Fruit fly (Drosophila melanogaster): ENCODE results near the gene CanB.
A peak's percentile ranks its signal among the peaks of the same experiment; 100 is the strongest.

The CanB gene

dm6 chrX:5300623-5301283 lies 31.5 kb upstream of the CanB start:
- TF ChIP-seq Hr78 (GFP tag; optimal IDR thresholded peaks at IDR 0.05) (no peak), usp (GFP tag; optimal IDR thresholded peaks at IDR 0.05) (no peak), Dfd (GFP tag; optimal IDR thresholded peaks at IDR 0.05) (peak; percentile 30), dsf (GFP tag; optimal IDR thresholded peaks at IDR 0.05; ENCODE audit: borderline replicate concordance) (no peak), HLH106 (tag; optimal IDR thresholded peaks at IDR 0.05) (peak; percentile 41), CG9705 (GFP tag; optimal IDR thresholded peaks at IDR 0.05) (no peak), Jra (GFP tag; optimal IDR thresholded peaks at IDR 0.05) (no peak), Rel (GFP tag; optimal IDR thresholded peaks at IDR 0.05) (no peak), Rel (tag; optimal IDR thresholded peaks at IDR 0.05) (no peak), lola (GFP tag; optimal IDR thresholded peaks at IDR 0.05) (no peak), OdsH (GFP tag; optimal IDR thresholded peaks at IDR 0.05) (peak; percentile 14), CG32264 (GFP tag; optimal IDR thresholded peaks at IDR 0.05) (no peak), dmrt93B (GFP tag; optimal IDR thresholded peaks at IDR 0.05) (peak; percentile 12), woc (GFP tag; optimal IDR thresholded peaks at IDR 0.05) (peak; percentile 45), sage (GFP tag; optimal IDR thresholded peaks at IDR 0.05) (no peak), Myc (optimal IDR thresholded peaks at IDR 0.05) (no peak), CrebA (GFP tag; optimal IDR thresholded peaks at IDR 0.05; ENCODE audit: borderline replicate concordance) (no peak), GATAd (GFP tag; optimal IDR thresholded peaks at IDR 0.05) (no peak), Dif (GFP tag; optimal IDR thresholded peaks at IDR 0.05; ENCODE audit: partially characterized antibody) (no peak), Hr83 (GFP tag; optimal IDR thresholded peaks at IDR 0.05; ENCODE audit: poor library complexity, severe bottlenecking) (no peak), sv (GFP tag; optimal IDR thresholded peaks at IDR 0.05) (no peak), tai (GFP tag; optimal IDR thresholded peaks at IDR 0.05) (no peak), Vsx2 (GFP tag; optimal IDR thresholded peaks at IDR 0.05; ENCODE audit: partially characterized antibody) (no peak), ey (GFP tag; optimal IDR thresholded peaks at IDR 0.05) (no peak), Hnf4 (GFP tag; optimal IDR thresholded peaks at IDR 0.05) (no peak), psq (GFP tag; optimal IDR thresholded peaks at IDR 0.05) (no peak), Abd-B (GFP tag; optimal IDR thresholded peaks at IDR 0.05) (no peak), foxo (GFP tag; optimal IDR thresholded peaks at IDR 0.05) (peak in 1 of 2 experiments; percentile 38), fru (GFP tag; optimal IDR thresholded peaks at IDR 0.05) (peak; percentile 18), h (GFP tag; optimal IDR thresholded peaks at IDR 0.05) (peak; percentile 36), brk (GFP tag; optimal IDR thresholded peaks at IDR 0.05) (no peak), Mio (GFP tag; optimal IDR thresholded peaks at IDR 0.05) (no peak), dl (GFP tag; optimal IDR thresholded peaks at IDR 0.05; ENCODE audit: insufficient read depth in 1 of 2, partially characterized antibody in 2 of 2) (no peak), br (GFP tag; optimal IDR thresholded peaks at IDR 0.05) (peak; percentile 44), pan (optimal IDR thresholded peaks at IDR 0.05) (no peak), Sp1 (GFP tag; optimal IDR thresholded peaks at IDR 0.05) (peak; percentile 11), jim (GFP tag; optimal IDR thresholded peaks at IDR 0.05) (no peak), rgr (GFP tag; optimal IDR thresholded peaks at IDR 0.05) (peak; percentile 28), N (GFP tag; optimal IDR thresholded peaks at IDR 0.05) (no peak)

dm6 chrX:5305591-5305990 lies 26.7 kb upstream of the CanB start, which contains the start of gene CG3323:
CG3323 (minus strand) TSS chrX:5305691.
- TF ChIP-seq OdsH (GFP tag; optimal IDR thresholded peaks at IDR 0.05) (no peak), jim (GFP tag; optimal IDR thresholded peaks at IDR 0.05) (no peak)

dm6 chrX:5307317-5307716 lies 25.0 kb upstream of the CanB start, which contains the start of gene CG17764:
CG17764 (minus strand) TSS chrX:5307417.
- no peak for TF ChIP-seq Myc (optimal IDR thresholded peaks at IDR 0.05)
- TF ChIP-seq Mio (GFP tag; optimal IDR thresholded peaks at IDR 0.05): no peak
- no peak for TF ChIP-seq Sp1 (GFP tag; optimal IDR thresholded peaks at IDR 0.05)
- no peak for TF ChIP-seq Abd-B (GFP tag; optimal IDR thresholded peaks at IDR 0.05)
- TF ChIP-seq foxo (GFP tag; optimal IDR thresholded peaks at IDR 0.05): no peak
- TF ChIP-seq lola (GFP tag; optimal IDR thresholded peaks at IDR 0.05): no peak
- no peak for TF ChIP-seq brk (GFP tag; optimal IDR thresholded peaks at IDR 0.05)
- TF ChIP-seq GATAd (GFP tag; optimal IDR thresholded peaks at IDR 0.05): no peak
- no peak for TF ChIP-seq dmrt93B (GFP tag; optimal IDR thresholded peaks at IDR 0.05)
- no peak for TF ChIP-seq rgr (GFP tag; optimal IDR thresholded peaks at IDR 0.05)
- no peak for TF ChIP-seq usp (GFP tag; optimal IDR thresholded peaks at IDR 0.05)
- no peak for TF ChIP-seq HLH106 (tag; optimal IDR thresholded peaks at IDR 0.05)
- no peak for TF ChIP-seq N (GFP tag; optimal IDR thresholded peaks at IDR 0.05)

All from whole organism, wandering third instar larva.